Worm (Caenorhabditis elegans) whole organism, L2 larva: Measurements from ENCODE around the gene tag-343.
A peak's percentile ranks its signal among the peaks of the same experiment; 100 is the strongest.

Experiments used
- F13H6.1 ChIP-seq: sonication (generic microtip); optimal IDR thresholded peaks from 2 replicates; lab custom pipeline; 2016; ENCODE audit warnings: missing genetic modification characterization, missing compliant biosample characterization
- ZK546.5 ChIP-seq: sonication (generic microtip); optimal IDR thresholded peaks from 2 replicates; lab custom pipeline; 2017; ENCODE audit warnings: missing biosample characterization, missing genetic modification characterization
- alr-1 ChIP-seq: fragments of 150-350 bp; optimal IDR thresholded peaks from 2 replicates; lab custom pipeline; 2014; ENCODE audit warnings: missing biosample characterization, missing genetic modification characterization
- aly-2 ChIP-seq: fragments of 150-350 bp; optimal IDR thresholded peaks from 2 replicates; lab custom pipeline; 2014; ENCODE audit warnings: missing biosample characterization, missing genetic modification characterization
- ama-1 ChIP-seq: fragments of 150-350 bp; optimal IDR thresholded peaks from 2 replicates; lab custom pipeline; 2018; ENCODE audit warnings: inconsistent platforms
- blmp-1 ChIP-seq: sonication (generic microtip); optimal IDR thresholded peaks from 2 replicates; lab custom pipeline; 2017; ENCODE audit warnings: missing genetic modification characterization, mild to moderate bottlenecking, missing compliant biosample characterization, antibody characterized with exemption, moderate library complexity; ENCODE audit not compliant: insufficient read depth
- ceh-82 ChIP-seq: fragments of 150-350 bp; optimal IDR thresholded peaks from 2 replicates; lab custom pipeline; 2014; ENCODE audit warnings: missing biosample characterization, missing genetic modification characterization
- egl-27 ChIP-seq: sonication (generic microtip); optimal IDR thresholded peaks from 3 replicates; lab custom pipeline; 2017; ENCODE audit warnings: missing biosample characterization, missing genetic modification reagents, missing genetic modification characterization
- lin-11 ChIP-seq: fragments of 150-350 bp; sonication (generic microtip); optimal IDR thresholded peaks from 2 replicates; lab custom pipeline; 2014; ENCODE audit warnings: missing biosample characterization, missing genetic modification characterization, inconsistent platforms, mixed read lengths
- lin-13 ChIP-seq: fragments of 150-350 bp; optimal IDR thresholded peaks from 2 replicates; lab custom pipeline; 2014; ENCODE audit warnings: missing biosample characterization, missing genetic modification reagents, missing genetic modification characterization
- mdl-1 ChIP-seq, 2 experiments: fragments of 150-350 bp in 1 of 2; sonication (generic microtip) in 1 of 2; optimal IDR thresholded peaks; 2 replicates each; lab custom pipeline; 2017; ENCODE audit warnings: missing biosample characterization in 2 of 2, missing genetic modification characterization in 2 of 2
- nhr-10 ChIP-seq: sonication (generic microtip); optimal IDR thresholded peaks from 2 replicates; lab custom pipeline; 2017; ENCODE audit warnings: missing biosample characterization, missing genetic modification characterization
- nhr-11 ChIP-seq: fragments of 150-350 bp; optimal IDR thresholded peaks from 2 replicates; lab custom pipeline; 2014; ENCODE audit warnings: missing biosample characterization, missing genetic modification characterization
- nhr-12 ChIP-seq: fragments of 150-350 bp; optimal IDR thresholded peaks from 2 replicates; lab custom pipeline; 2014; ENCODE audit warnings: missing biosample characterization, missing genetic modification characterization
- nhr-21 ChIP-seq: fragments of 150-350 bp; optimal IDR thresholded peaks from 2 replicates; lab custom pipeline; 2014; ENCODE audit warnings: missing biosample characterization, missing genetic modification characterization
- nhr-23 ChIP-seq: fragments of 150-350 bp; optimal IDR thresholded peaks from 2 replicates; lab custom pipeline; 2014; ENCODE audit warnings: missing biosample characterization, missing genetic modification reagents, missing genetic modification characterization
- nhr-237 ChIP-seq: fragments of 150-350 bp; optimal IDR thresholded peaks from 2 replicates; lab custom pipeline; 2014; ENCODE audit warnings: missing biosample characterization, missing genetic modification characterization
- nhr-25 ChIP-seq: fragments of 150-350 bp; sonication (generic microtip); optimal IDR thresholded peaks from 3 replicates; lab custom pipeline; 2014; ENCODE audit warnings: missing biosample characterization, missing genetic modification characterization
- nhr-6 ChIP-seq: fragments of 150-350 bp; optimal IDR thresholded peaks from 2 replicates; lab custom pipeline; 2014; ENCODE audit warnings: missing biosample characterization, missing genetic modification characterization
- nhr-77 ChIP-seq: fragments of 150-350 bp; optimal IDR thresholded peaks from 2 replicates; lab custom pipeline; 2014; ENCODE audit warnings: missing biosample characterization, missing genetic modification characterization
- peb-1 ChIP-seq: fragments of 150-350 bp; optimal IDR thresholded peaks from 2 replicates; lab custom pipeline; 2014; ENCODE audit warnings: missing biosample characterization, missing genetic modification characterization
- skn-1 ChIP-seq: sonication (generic microtip); optimal IDR thresholded peaks from 2 replicates; lab custom pipeline; 2017; ENCODE audit warnings: missing biosample characterization, missing genetic modification characterization
- sma-3 ChIP-seq: sonication (generic microtip); optimal IDR thresholded peaks from 2 replicates; lab custom pipeline; 2016; ENCODE audit warnings: missing genetic modification reagents, missing genetic modification characterization, missing compliant biosample characterization
- sma-9 ChIP-seq, 2 experiments: fragments of 150-350 bp in 1 of 2; sonication (generic microtip) in 1 of 2; optimal IDR thresholded peaks; 2 replicates each; lab custom pipeline; 2014 to 2016; ENCODE audit warnings: missing genetic modification characterization in 2 of 2, mild to moderate bottlenecking in 1 of 2, missing biosample characterization in 1 of 2, missing compliant biosample characterization in 1 of 2, missing genetic modification reagents in 1 of 2, moderate library complexity in 1 of 2
- snpc-4 ChIP-seq: fragments of 150-350 bp; optimal IDR thresholded peaks from 2 replicates; lab custom pipeline; 2014; ENCODE audit warnings: missing biosample characterization, missing genetic modification characterization
- unc-39 ChIP-seq: fragments of 150-350 bp; optimal IDR thresholded peaks from 2 replicates; lab custom pipeline; 2014; ENCODE audit warnings: missing biosample characterization, missing genetic modification characterization
- unc-55 ChIP-seq: fragments of 150-350 bp; sonication (generic microtip); optimal IDR thresholded peaks from 3 replicates; lab custom pipeline; 2014; ENCODE audit warnings: missing biosample characterization, missing genetic modification reagents, missing genetic modification characterization
- zag-1 ChIP-seq: fragments of 150-350 bp; optimal IDR thresholded peaks from 2 replicates; lab custom pipeline; 2014; ENCODE audit warnings: missing biosample characterization, missing genetic modification characterization
- ztf-1 ChIP-seq: fragments of 200-800 bp; sonication (Bioruptor generic); conservative IDR thresholded peaks from 2 replicates; pipeline ENCODE4 v1.3.6; 2022; ENCODE audit warnings: missing genetic modification characterization, missing compliant biosample characterization
- ztf-11 ChIP-seq: sonication (generic microtip); optimal IDR thresholded peaks from 2 replicates; lab custom pipeline; 2017; ENCODE audit warnings: missing biosample characterization, missing genetic modification characterization
- ztf-4 ChIP-seq: fragments of 150-350 bp; optimal IDR thresholded peaks from 2 replicates; lab custom pipeline; 2014; ENCODE audit warnings: missing biosample characterization, missing genetic modification characterization

The tag-343 gene

ce11 chrX:16634103-16634502 is 40.4 kb downstream of the tag-343 start:
- TF ChIP-seq ztf-11 (no peak), blmp-1 (tag; lab: Kevin White, UChicago) (peak; percentile 54)

ce11 chrX:16633052-16633451 is 41.5 kb downstream of the tag-343 start, which contains the start of gene C06G1.1:
C06G1.1 (plus strand) TSS chrX:16633352.
- TF ChIP-seq ama-1 (lab: Kevin White, UChicago), result no peak
- TF ChIP-seq unc-39, result no peak
- TF ChIP-seq ztf-1 (GFP tag; lab: Robert Waterston, UW), result no peak
- TF ChIP-seq sma-9 (GFP tag; optimal IDR thresholded peaks at IDR 0.05; lab: Kevin White, UChicago), result no peak
- no peak for TF ChIP-seq sma-9 (tag; optimal IDR thresholded peaks at IDR 0.05; lab: Kevin White, UChicago)
- TF ChIP-seq nhr-10 (tag; lab: Kevin White, UChicago), result no peak
- no peak for TF ChIP-seq nhr-21 (tag; lab: Kevin White, UChicago)
- no peak for TF ChIP-seq blmp-1 (tag; lab: Kevin White, UChicago)
- TF ChIP-seq nhr-237 (tag; lab: Kevin White, UChicago), result no peak
- no peak for TF ChIP-seq mdl-1 (tag; optimal IDR thresholded peaks at IDR 0.05; lab: Kevin White, UChicago)
- no peak for TF ChIP-seq sma-3 (GFP tag; lab: Kevin White, UChicago)
- no peak for TF ChIP-seq zag-1 (tag; lab: Kevin White, UChicago)
- no peak for TF ChIP-seq nhr-25
- TF ChIP-seq nhr-77 (tag; lab: Kevin White, UChicago), result no peak
- TF ChIP-seq, all 48 proteins: peak for 0

ce11 chrX:16631847-16632246 is 42.7 kb downstream of the tag-343 start:
- no peak for TF ChIP-seq unc-55 (GFP tag; lab: Kevin White, UChicago)
- TF ChIP-seq ZK546.5 (tag; lab: Kevin White, UChicago), result no peak
- TF ChIP-seq nhr-25, result no peak
- TF ChIP-seq blmp-1 (tag; lab: Kevin White, UChicago), result peak; percentile 94

- TF ChIP-seq ztf-4 (tag; lab: Kevin White, UChicago) (no peak), blmp-1 (tag; lab: Kevin White, UChicago) (peak; percentile 58)
Measured at ce11 chrX:16629773-16630172, 44.8 kb downstream of the tag-343 start.

ce11 chrX:16629168-16629567 is 45.4 kb downstream of the tag-343 start:
- peak; percentile 78 for TF ChIP-seq snpc-4
- no peak for TF ChIP-seq alr-1 (tag; lab: Kevin White, UChicago)

ce11 chrX:16626817-16627216 is 47.7 kb downstream of the tag-343 start:
- TF ChIP-seq egl-27 (tag; lab: Kevin White, UChicago), result no peak
- no peak for TF ChIP-seq peb-1
- no peak for TF ChIP-seq nhr-11 (tag; lab: Kevin White, UChicago)
- TF ChIP-seq lin-13 (GFP tag; lab: Kevin White, UChicago), result no peak
- TF ChIP-seq lin-11 (tag; lab: Kevin White, UChicago), result no peak
- TF ChIP-seq ztf-4 (tag; lab: Kevin White, UChicago), result no peak
- no peak for TF ChIP-seq ceh-82 (tag; lab: Kevin White, UChicago)
- TF ChIP-seq ztf-11, result no peak
- TF ChIP-seq nhr-6 (tag; lab: Kevin White, UChicago), result no peak
- no peak for TF ChIP-seq sma-9 (GFP tag; optimal IDR thresholded peaks at IDR 0.05; lab: Kevin White, UChicago)
- TF ChIP-seq sma-9 (tag; optimal IDR thresholded peaks at IDR 0.05; lab: Kevin White, UChicago), result no peak
- TF ChIP-seq, all 48 proteins: peak for 0

ce11 chrX:16625078-16625808 is 49.3 kb downstream of the tag-343 start:
- TF ChIP-seq snpc-4 (no peak), ztf-11 (no peak), skn-1 (tag; lab: Kevin White, UChicago) (no peak), aly-2 (tag; lab: Kevin White, UChicago) (no peak), nhr-12 (tag; lab: Kevin White, UChicago) (no peak), nhr-10 (tag; lab: Kevin White, UChicago) (no peak), nhr-23 (no peak), F13H6.1 (tag; lab: Kevin White, UChicago) (no peak)
- TF ChIP-seq, all 48 proteins: peak for 0
